Worm (Caenorhabditis elegans) whole organism, mixed stage, embryonic: ENCODE results near the gene C48B4.3.

ENCODE experiments used
- M03D4.4 ChIP-seq: sonication (generic microtip); optimal IDR thresholded peaks from 2 replicates; lab custom pipeline; 2017; ENCODE audit warnings: mild to moderate bottlenecking, missing genetic modification characterization, missing compliant biosample characterization
- bed-3 ChIP-seq: fragments of 200-800 bp; sonication (Bioruptor generic); optimal IDR thresholded peaks from 3 replicates; lab custom pipeline; 2018; ENCODE audit warnings: mild to moderate bottlenecking, missing genetic modification characterization, moderate library complexity, missing compliant biosample characterization
- blmp-1 ChIP-seq: fragments of 150-350 bp; optimal IDR thresholded peaks from 2 replicates; lab custom pipeline; 2014; ENCODE audit warnings: missing biosample characterization, missing genetic modification characterization
- ceh-39 ChIP-seq: fragments of 150-350 bp; optimal IDR thresholded peaks from 2 replicates; lab custom pipeline; 2014; ENCODE audit warnings: missing biosample characterization, missing genetic modification characterization
- ceh-43 ChIP-seq: fragments of 200-800 bp; sonication (Bioruptor generic); optimal IDR thresholded peaks from 2 replicates; lab custom pipeline; 2018; ENCODE audit warnings: mild to moderate bottlenecking, missing genetic modification characterization, moderate library complexity, missing compliant biosample characterization
- ceh-83 ChIP-seq: fragments of 200-800 bp; sonication (Bioruptor generic); optimal IDR thresholded peaks from 2 replicates; lab custom pipeline; 2018; ENCODE audit warnings: mild to moderate bottlenecking, missing genetic modification characterization, missing compliant biosample characterization
- ces-1 ChIP-seq: fragments of 150-350 bp; optimal IDR thresholded peaks from 2 replicates; lab custom pipeline; 2014; ENCODE audit warnings: missing biosample characterization, missing genetic modification reagents, missing genetic modification characterization
- cnd-1 ChIP-seq: fragments of 200-800 bp; sonication (Bioruptor generic); optimal IDR thresholded peaks from 2 replicates; lab custom pipeline; 2018; ENCODE audit warnings: mild to moderate bottlenecking, missing genetic modification characterization, missing compliant biosample characterization
- drap-1 ChIP-seq: fragments of 200-800 bp; sonication (Bioruptor generic); optimal IDR thresholded peaks from 3 replicates; lab custom pipeline; 2018; ENCODE audit warnings: mild to moderate bottlenecking, missing genetic modification characterization, missing compliant biosample characterization
- elt-1 ChIP-seq: sonication (generic microtip); optimal IDR thresholded peaks from 2 replicates; lab custom pipeline; 2017; ENCODE audit warnings: missing genetic modification characterization, mild to moderate bottlenecking, missing compliant biosample characterization, antibody characterized with exemption, moderate library complexity, borderline replicate concordance; ENCODE audit not compliant: insufficient read depth
- flh-1 ChIP-seq: fragments of 200-800 bp; sonication (Bioruptor generic); optimal IDR thresholded peaks from 2 replicates; lab custom pipeline; 2018; ENCODE audit warnings: mild to moderate bottlenecking, missing genetic modification characterization, moderate library complexity, missing compliant biosample characterization
- ham-2 ChIP-seq: fragments of 200-800 bp; sonication (Bioruptor generic); optimal IDR thresholded peaks from 2 replicates; lab custom pipeline; 2018; ENCODE audit warnings: mild to moderate bottlenecking, missing genetic modification characterization, missing compliant biosample characterization
- hlh-1 ChIP-seq: fragments of 150-350 bp; optimal IDR thresholded peaks from 2 replicates; lab custom pipeline; 2014; ENCODE audit warnings: missing biosample characterization, missing genetic modification reagents, missing genetic modification characterization
- lin-13 ChIP-seq: fragments of 150-350 bp; optimal IDR thresholded peaks from 2 replicates; lab custom pipeline; 2014; ENCODE audit warnings: missing biosample characterization, missing genetic modification characterization
- lin-32 ChIP-seq: fragments of 200-800 bp; sonication (Bioruptor generic); optimal IDR thresholded peaks from 2 replicates; lab custom pipeline; 2018; ENCODE audit warnings: mild to moderate bottlenecking, missing genetic modification characterization, missing compliant biosample characterization
- lsy-2 ChIP-seq: fragments of 150-350 bp; optimal IDR thresholded peaks from 2 replicates; lab custom pipeline; 2014; ENCODE audit warnings: missing biosample characterization, missing genetic modification characterization
- mab-5 ChIP-seq: fragments of 150-350 bp; optimal IDR thresholded peaks from 2 replicates; lab custom pipeline; 2014; ENCODE audit warnings: missing biosample characterization, missing genetic modification characterization
- mep-1 ChIP-seq: fragments of 150-350 bp; optimal IDR thresholded peaks from 2 replicates; lab custom pipeline; 2017; ENCODE audit warnings: missing biosample characterization, missing genetic modification reagents, missing genetic modification characterization, inconsistent platforms
- mls-2 ChIP-seq: sonication (generic microtip); optimal IDR thresholded peaks from 2 replicates; lab custom pipeline; 2016; ENCODE audit warnings: mild to moderate bottlenecking, missing genetic modification characterization, moderate library complexity, missing compliant biosample characterization
- nhr-12 ChIP-seq: fragments of 150-350 bp; optimal IDR thresholded peaks from 2 replicates; lab custom pipeline; 2014; ENCODE audit warnings: missing biosample characterization, missing genetic modification characterization
- nhr-2 ChIP-seq: fragments of 150-350 bp; optimal IDR thresholded peaks from 2 replicates; lab custom pipeline; 2014; ENCODE audit warnings: missing biosample characterization, missing genetic modification characterization
- nhr-237 ChIP-seq: fragments of 150-350 bp; optimal IDR thresholded peaks from 2 replicates; lab custom pipeline; 2014; ENCODE audit warnings: missing biosample characterization, missing genetic modification characterization
- nhr-28 ChIP-seq: fragments of 150-350 bp; optimal IDR thresholded peaks from 2 replicates; lab custom pipeline; 2014; ENCODE audit warnings: missing biosample characterization, missing genetic modification characterization
- nhr-76 ChIP-seq: sonication (generic microtip); optimal IDR thresholded peaks from 2 replicates; lab custom pipeline; 2017; ENCODE audit warnings: missing biosample characterization, missing genetic modification characterization
- pha-4 ChIP-seq: fragments of 150-350 bp; optimal IDR thresholded peaks from 2 replicates; lab custom pipeline; 2018; ENCODE audit warnings: missing biosample characterization, missing genetic modification reagents, missing genetic modification characterization
- sem-2 ChIP-seq: fragments of 200-800 bp; sonication (Bioruptor generic); optimal IDR thresholded peaks from 2 replicates; lab custom pipeline; 2018; ENCODE audit warnings: mild to moderate bottlenecking, missing genetic modification characterization, missing compliant biosample characterization
- snpc-4 ChIP-seq: fragments of 150-350 bp; optimal IDR thresholded peaks from 2 replicates; lab custom pipeline; 2014; ENCODE audit warnings: missing biosample characterization, missing genetic modification characterization
- sptf-1 ChIP-seq: sonication (generic microtip); optimal IDR thresholded peaks from 2 replicates; lab custom pipeline; 2017; ENCODE audit warnings: mild to moderate bottlenecking, missing genetic modification characterization, moderate library complexity, missing compliant biosample characterization
- tbx-8 ChIP-seq: fragments of 200-800 bp; sonication (Bioruptor generic); optimal IDR thresholded peaks from 2 replicates; lab custom pipeline; 2018; ENCODE audit warnings: mild to moderate bottlenecking, missing genetic modification characterization, moderate library complexity, missing compliant biosample characterization
- unc-120 ChIP-seq: sonication (generic microtip); optimal IDR thresholded peaks from 2 replicates; lab custom pipeline; 2017; ENCODE audit warnings: missing genetic modification characterization, missing compliant biosample characterization; ENCODE audit not compliant: poor library complexity, severe bottlenecking
- unc-39 ChIP-seq: fragments of 150-350 bp; optimal IDR thresholded peaks from 2 replicates; lab custom pipeline; 2014; ENCODE audit warnings: missing biosample characterization, missing genetic modification characterization
- unc-62 ChIP-seq: fragments of 150-350 bp; optimal IDR thresholded peaks from 2 replicates; lab custom pipeline; 2014; ENCODE audit warnings: missing biosample characterization, missing genetic modification reagents, missing genetic modification characterization
- zip-8 ChIP-seq: fragments of 150-350 bp; optimal IDR thresholded peaks from 2 replicates; lab custom pipeline; 2014; ENCODE audit warnings: missing biosample characterization, missing genetic modification characterization
- ztf-11 ChIP-seq: fragments of 150-350 bp; optimal IDR thresholded peaks from 2 replicates; lab custom pipeline; 2014; ENCODE audit warnings: missing biosample characterization, missing genetic modification characterization

Gene C48B4.3

ce11 chrIII:9615114-9615513 is 32.9 kb upstream of the C48B4.3 start:
- TF ChIP-seq ces-1 (no peak), ham-2 (GFP tag; lab: Kevin White, UChicago) (no peak), unc-39 (no peak), bed-3 (GFP tag; lab: Kevin White, UChicago) (no peak), mls-2 (no peak), nhr-76 (tag; lab: Kevin White, UChicago) (no peak), unc-120 (tag; lab: Kevin White, UChicago) (no peak), blmp-1 (no peak), snpc-4 (tag; lab: Kevin White, UChicago) (no peak), tbx-8 (no peak), ceh-39 (tag; lab: Kevin White, UChicago) (no peak), ztf-11 (tag; lab: Kevin White, UChicago) (no peak), lin-13 (tag; lab: Kevin White, UChicago) (no peak), lsy-2 (tag; lab: Kevin White, UChicago) (no peak), sem-2 (GFP tag; lab: Kevin White, UChicago) (no peak), nhr-237 (tag; lab: Kevin White, UChicago) (no peak), nhr-2 (no peak)

ce11 chrIII:9614211-9614610 is 32.0 kb upstream of the C48B4.3 start, which contains the start of the genes pri-1 and F58A4.6:
Gene pri-1 (minus strand): TSS chrIII:9614281.
Gene F58A4.6 (plus strand): TSS chrIII:9614482.
- TF ChIP-seq nhr-237 (tag; lab: Kevin White, UChicago) (peak; percentile 11), lsy-2 (tag; lab: Kevin White, UChicago) (peak; percentile 38), ztf-11 (tag; lab: Kevin White, UChicago) (no peak)

- no peak for TF ChIP-seq lin-32 (GFP tag; lab: Kevin White, UChicago)
- TF ChIP-seq ztf-11 (tag; lab: Kevin White, UChicago): no peak
- TF ChIP-seq ces-1: no peak
- TF ChIP-seq ceh-39 (tag; lab: Kevin White, UChicago): no peak
- TF ChIP-seq snpc-4 (tag; lab: Kevin White, UChicago): no peak
- TF ChIP-seq ceh-83: no peak
- TF ChIP-seq ceh-43 (GFP tag; lab: Kevin White, UChicago): no peak
- TF ChIP-seq mep-1 (tag; lab: Kevin White, UChicago): no peak
- no peak for TF ChIP-seq mab-5 (tag; lab: Kevin White, UChicago)
- no peak for TF ChIP-seq elt-1
- no peak for TF ChIP-seq nhr-12 (tag; lab: Kevin White, UChicago)
- TF ChIP-seq ham-2 (GFP tag; lab: Kevin White, UChicago): no peak
- no peak for TF ChIP-seq cnd-1 (tag; lab: Kevin White, UChicago)
- TF ChIP-seq drap-1 (GFP tag; lab: Kevin White, UChicago): no peak
- no peak for TF ChIP-seq nhr-28
- no peak for TF ChIP-seq flh-1 (GFP tag; lab: Kevin White, UChicago)
- no peak for TF ChIP-seq zip-8 (tag; lab: Kevin White, UChicago)
- no peak for TF ChIP-seq pha-4
- no peak for TF ChIP-seq lsy-2 (tag; lab: Kevin White, UChicago)
- TF ChIP-seq sptf-1 (tag; lab: Kevin White, UChicago): no peak
Observed at ce11 chrIII:9612097-9612496, 29.9 kb upstream of the C48B4.3 start, which contains the start of gene bbs-4. Gene bbs-4 (minus strand): TSS chrIII:9612197.

ce11 chrIII:9608650-9609049 is 26.5 kb upstream of the C48B4.3 start, which contains the start of gene clec-161:
Gene clec-161 (minus strand): TSS chrIII:9608750.
- no peak for TF ChIP-seq mep-1 (tag; lab: Kevin White, UChicago)
- no peak for TF ChIP-seq blmp-1
- no peak for TF ChIP-seq tbx-8
- TF ChIP-seq unc-62 (GFP tag; lab: Kevin White, UChicago): no peak
- TF ChIP-seq ceh-43 (GFP tag; lab: Kevin White, UChicago): no peak
- TF ChIP-seq pha-4: no peak
- TF ChIP-seq mls-2: no peak
- no peak for TF ChIP-seq bed-3 (GFP tag; lab: Kevin White, UChicago)

ce11 chrIII:9600645-9601044 is 18.5 kb upstream of the C48B4.3 start, which contains the start of gene F58A4.2:
Gene F58A4.2 (minus strand): TSS chrIII:9600745.
- no peak for TF ChIP-seq mls-2
- no peak for TF ChIP-seq nhr-12 (tag; lab: Kevin White, UChicago)
- TF ChIP-seq hlh-1 (tag; lab: Kevin White, UChicago): no peak
- no peak for TF ChIP-seq ces-1
- no peak for TF ChIP-seq cnd-1 (tag; lab: Kevin White, UChicago)
- no peak for TF ChIP-seq drap-1 (GFP tag; lab: Kevin White, UChicago)
- no peak for TF ChIP-seq sem-2 (GFP tag; lab: Kevin White, UChicago)
- no peak for TF ChIP-seq blmp-1
- TF ChIP-seq nhr-76 (tag; lab: Kevin White, UChicago): no peak
- no peak for TF ChIP-seq M03D4.4 (tag; lab: Kevin White, UChicago)
- no peak for TF ChIP-seq tbx-8
- TF ChIP-seq unc-120 (tag; lab: Kevin White, UChicago): no peak
